Worm (Caenorhabditis elegans): ENCODE data around the gene F35B3.4.

F35B3.4 gene

DNA sequence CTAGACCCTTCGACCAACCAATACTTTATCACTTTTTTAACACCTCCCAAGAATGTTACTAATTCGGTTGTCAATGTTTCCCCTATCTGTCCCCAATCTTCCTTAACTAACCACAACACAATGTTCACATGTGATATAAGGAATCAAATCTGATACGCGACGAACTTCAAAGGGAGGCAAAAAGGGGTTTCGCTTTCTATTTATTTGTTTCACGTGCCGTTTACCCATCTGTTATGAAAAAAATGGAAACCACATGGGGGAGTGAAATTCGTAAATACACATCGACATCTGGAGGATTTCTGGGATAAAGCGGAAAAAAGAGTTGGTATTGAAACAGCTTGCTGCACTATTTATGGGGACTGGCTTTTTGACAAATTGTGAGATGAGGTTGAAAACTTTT, 41.4 kb upstream of the F35B3.4 start (continued):
- no peak for TF ChIP-seq efl-1 (optimal IDR thresholded peaks at IDR 0.05)
- no peak for TF ChIP-seq efl-1 (GFP tag; optimal IDR thresholded peaks at IDR 0.05 in 1 of 2)
- no peak for TF ChIP-seq C04F5.9 (tag; optimal IDR thresholded peaks at IDR 0.05)
- TF ChIP-seq ceh-88 (GFP tag; IDR thresholded peaks at IDR 0.05) = no peak
- no peak for TF ChIP-seq aly-2 (tag; optimal IDR thresholded peaks at IDR 0.05)
- peak; percentile 6 for TF ChIP-seq mep-1 (tag; optimal IDR thresholded peaks at IDR 0.05)
- TF ChIP-seq grh-1 (GFP tag; IDR thresholded peaks at IDR 0.05) = no peak; the same call in 1 of the 2 replicates
- TF ChIP-seq sup-37 (GFP tag; optimal IDR thresholded peaks at IDR 0.05) = no peak
- no peak for TF ChIP-seq ztf-4 (tag; optimal IDR thresholded peaks at IDR 0.05)
- no peak for TF ChIP-seq hpl-2 (GFP tag; optimal IDR thresholded peaks at IDR 0.05)
- TF ChIP-seq nhr-19 (GFP tag; conservative IDR thresholded peaks at IDR 0.05) = peak; percentile 30; the same call in 1 of the 2 replicates
- TF ChIP-seq rnt-1 (tag; optimal IDR thresholded peaks at IDR 0.05) = no peak
- TF ChIP-seq ceh-63 (GFP tag; optimal IDR thresholded peaks at IDR 0.05) = no peak
- TF ChIP-seq skn-1 (tag; optimal IDR thresholded peaks at IDR 0.05) = no peak
- TF ChIP-seq dpl-1 (GFP tag; optimal IDR thresholded peaks at IDR 0.05) = no peak
- TF ChIP-seq nhr-71 (tag; optimal IDR thresholded peaks at IDR 0.05) = peak; percentile 78
- TF ChIP-seq fkh-8 (tag; optimal IDR thresholded peaks at IDR 0.05) = no peak
- TF ChIP-seq ztf-11 (tag; optimal IDR thresholded peaks at IDR 0.05) = no peak
- TF ChIP-seq ceh-82 (tag; optimal IDR thresholded peaks at IDR 0.05) = no peak
- no peak for TF ChIP-seq aha-1 (tag; optimal IDR thresholded peaks at IDR 0.05)
- TF ChIP-seq unc-62 (GFP tag; optimal IDR thresholded peaks at IDR 0.05) = no peak
- no peak for TF ChIP-seq irx-1 (tag; optimal IDR thresholded peaks at IDR 0.05)
- TF ChIP-seq lir-3 (tag; optimal IDR thresholded peaks at IDR 0.05; ENCODE audit: poor library complexity) = no peak
- peak; percentile 9 for TF ChIP-seq nhr-90 (tag; optimal IDR thresholded peaks at IDR 0.05; ENCODE audit: poor library complexity)
- TF ChIP-seq nhr-237 (tag; optimal IDR thresholded peaks at IDR 0.05) = no peak
- TF ChIP-seq zip-4 (GFP tag; optimal IDR thresholded peaks at IDR 0.05) = no peak
- no peak for TF ChIP-seq hlh-4 (tag; optimal IDR thresholded peaks at IDR 0.05)
- no peak for TF ChIP-seq lin-15B (tag; optimal IDR thresholded peaks at IDR 0.05)
- TF ChIP-seq egl-13 (tag; optimal IDR thresholded peaks at IDR 0.05) = no peak
- TF ChIP-seq ces-1 (GFP tag; optimal IDR thresholded peaks at IDR 0.05) = no peak
- TF ChIP-seq ets-5 (GFP tag; IDR thresholded peaks at IDR 0.05) = no peak

DNA sequence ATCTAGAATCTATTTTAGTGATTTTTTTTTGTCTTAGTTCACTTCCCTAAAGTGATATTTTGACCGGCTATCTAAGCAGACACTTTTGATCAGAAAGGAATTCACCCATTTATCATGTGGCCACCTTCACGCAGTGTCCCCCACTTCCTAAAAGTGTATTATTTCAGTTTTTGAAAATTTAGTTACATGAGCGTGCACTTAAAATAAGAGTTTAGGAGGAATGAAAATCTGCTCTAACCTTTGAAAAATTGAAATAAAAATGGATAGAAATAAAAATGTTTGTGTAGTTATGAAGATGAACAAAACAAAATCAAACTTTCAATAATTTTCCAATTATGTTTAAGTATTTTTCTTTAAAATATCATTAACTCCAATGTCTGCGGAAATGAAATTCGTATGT, 39.0 kb upstream of the F35B3.4 start:
- TF ChIP-seq efl-1 (optimal IDR thresholded peaks at IDR 0.05) (no peak), efl-1 (GFP tag; optimal IDR thresholded peaks at IDR 0.05 in 1 of 2) (peak in 1 of 2 experiments; percentile 91), ces-1 (GFP tag; optimal IDR thresholded peaks at IDR 0.05) (no peak), ceh-63 (GFP tag; optimal IDR thresholded peaks at IDR 0.05) (no peak)

DNA sequence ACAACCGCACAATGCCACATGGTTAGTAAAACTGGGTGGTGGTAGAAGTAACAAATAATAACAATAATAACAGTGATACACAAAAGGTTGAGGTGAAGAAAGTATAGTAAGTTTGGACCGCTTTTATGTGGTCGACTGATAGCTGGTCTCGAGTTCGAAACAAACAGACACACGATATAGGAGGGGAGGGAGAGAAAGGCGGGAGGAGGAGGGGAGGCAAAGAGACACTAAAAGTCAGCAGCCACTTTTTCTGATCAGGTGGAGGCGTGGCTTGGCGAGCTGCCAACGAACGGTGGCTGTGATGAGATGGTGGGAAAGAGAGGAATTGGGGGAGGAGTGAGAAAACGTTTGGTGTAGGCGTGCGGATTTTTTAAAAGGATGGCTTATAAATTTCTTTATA, 37.6 kb upstream of the F35B3.4 start:
- TF ChIP-seq lsy-2 (tag; optimal IDR thresholded peaks at IDR 0.05) (peak in 1 of 2 experiments; percentile 20), efl-1 (optimal IDR thresholded peaks at IDR 0.05) (no peak), efl-1 (GFP tag; optimal IDR thresholded peaks at IDR 0.05 in 1 of 2) (no peak), dsc-1 (tag; optimal IDR thresholded peaks at IDR 0.05) (peak; percentile 6), fkh-8 (tag; optimal IDR thresholded peaks at IDR 0.05) (no peak), mdl-1 (tag; optimal IDR thresholded peaks at IDR 0.05) (peak in 1 of 2 experiments; percentile 55), pqm-1 (tag; optimal IDR thresholded peaks at IDR 0.05) (no peak), lin-15B (tag; optimal IDR thresholded peaks at IDR 0.05) (no peak), nhr-76 (tag; optimal IDR thresholded peaks at IDR 0.05) (no peak), xbp-1 (tag; optimal IDR thresholded peaks at IDR 0.05) (no peak), jun-1 (tag; optimal IDR thresholded peaks at IDR 0.05) (no peak), egl-27 (tag; optimal IDR thresholded peaks at IDR 0.05) (no peak), mep-1 (tag; optimal IDR thresholded peaks at IDR 0.05) (no peak), egl-13 (tag; optimal IDR thresholded peaks at IDR 0.05) (no peak), nhr-20 (tag; optimal IDR thresholded peaks at IDR 0.05) (peak; percentile 33), nhr-85 (tag) (peak; percentile 71), nhr-237 (tag; optimal IDR thresholded peaks at IDR 0.05) (no peak), lin-39 (tag; optimal IDR thresholded peaks at IDR 0.05) (no peak), blmp-1 (tag; optimal IDR thresholded peaks at IDR 0.05) (peak; percentile 19), fkh-10 (GFP tag; optimal IDR thresholded peaks at IDR 0.05) (no peak), unc-130 (tag; optimal IDR thresholded peaks at IDR 0.05) (peak; percentile 38), C34B4.2 (tag; optimal IDR thresholded peaks at IDR 0.05) (no peak), ztf-4 (tag; optimal IDR thresholded peaks at IDR 0.05) (no peak), nhr-47 (tag; optimal IDR thresholded peaks at IDR 0.05) (no peak), lin-14 (GFP tag; optimal IDR thresholded peaks at IDR 0.05) (peak; percentile 58), ceh-8 (GFP tag; optimal IDR thresholded peaks at IDR 0.05) (no peak), zip-4 (GFP tag; optimal IDR thresholded peaks at IDR 0.05) (no peak), pax-3 (tag; optimal IDR thresholded peaks at IDR 0.05) (no peak)
